Fruit fly (Drosophila melanogaster): Measurements from ENCODE around the gene CG31368.

The CG31368 gene

DNA sequence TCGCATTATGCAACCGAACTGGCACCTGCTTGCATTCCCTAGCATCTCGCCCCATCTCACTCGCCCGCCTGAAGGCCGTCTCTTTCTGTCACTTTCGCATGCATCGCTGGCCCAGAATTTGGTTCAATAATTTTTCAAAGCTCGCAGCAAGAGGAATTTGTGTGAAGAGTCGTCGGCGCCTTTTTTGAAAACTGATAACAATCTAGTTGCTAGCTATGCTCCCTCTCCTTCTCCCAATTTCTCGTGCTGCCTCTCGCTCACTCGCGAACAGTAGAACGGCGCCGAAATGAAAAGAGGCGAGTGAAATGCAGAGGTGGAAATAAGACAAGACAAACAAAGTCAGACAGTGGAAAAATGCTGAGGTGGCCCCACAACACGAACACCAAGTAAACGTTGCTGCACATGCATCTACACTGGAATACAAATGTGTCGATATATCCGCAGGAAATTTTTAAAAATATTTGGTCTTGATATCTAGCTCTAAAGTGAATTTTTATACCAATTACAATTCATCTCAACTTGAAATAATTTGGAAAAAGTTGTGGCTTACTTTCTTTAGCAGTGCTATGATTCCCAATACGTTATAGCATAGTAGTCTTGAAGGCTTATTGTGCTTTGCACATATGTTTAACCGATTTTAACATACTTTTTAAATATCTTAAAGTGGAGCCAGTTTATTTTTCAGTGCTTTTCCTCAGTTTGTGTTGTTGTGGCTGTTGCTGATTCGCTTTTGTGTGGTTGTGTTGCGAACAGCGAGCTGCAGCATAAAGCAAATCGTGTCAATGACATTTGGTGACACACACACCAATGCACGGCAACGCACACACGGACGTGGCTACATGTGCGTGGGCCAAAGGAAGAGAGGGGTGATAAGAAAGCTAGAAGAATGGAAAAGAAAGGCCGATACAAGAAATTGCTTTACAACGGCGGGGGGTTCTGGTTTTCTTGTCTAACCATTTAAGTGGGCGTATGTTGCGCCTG lies 31.4 kb upstream of the CG31368 start (continued):
- TF ChIP-seq chm (GFP tag; IDR thresholded peaks at IDR 0.05) (0 out of 2 replicates have a peak, but pooled peaks have one; percentile 10), CG8290 (GFP tag; optimal IDR thresholded peaks at IDR 0.05) (peak; percentile 66), CG8290 (tag; optimal IDR thresholded peaks at IDR 0.05) (peak in 1 of 2 experiments; percentile 26), Ets65A (GFP tag) (peak; percentile 91), CG12391 (tag; optimal IDR thresholded peaks at IDR 0.05) (peak; percentile 89), shn (GFP tag; optimal IDR thresholded peaks at IDR 0.05) (peak; percentile 79), Dp (GFP tag; optimal IDR thresholded peaks at IDR 0.05) (no peak), CG12071 (GFP tag; optimal IDR thresholded peaks at IDR 0.05) (peak; percentile 60), ssp (GFP tag; IDR thresholded peaks at IDR 0.05) (peak; percentile 66), amos (GFP tag; IDR thresholded peaks at IDR 0.05; ENCODE audit: partially characterized antibody) (no peak), CG3847 (GFP tag; IDR thresholded peaks at IDR 0.05) (0 out of 2 replicates have a peak, but pooled peaks have one; percentile 14), twi (tag; optimal IDR thresholded peaks at IDR 0.05) (peak; percentile 87), NK7.1 (GFP tag; optimal IDR thresholded peaks at IDR 0.05) (peak; percentile 42), ato (GFP tag; IDR thresholded peaks at IDR 0.05; ENCODE audit: partially characterized antibody) (no peak), CG30403 (GFP tag; optimal IDR thresholded peaks at IDR 0.05) (peak; percentile 83), CG6813 (GFP tag; optimal IDR thresholded peaks at IDR 0.05) (peak; percentile 47), CG14050 (GFP tag; IDR thresholded peaks at IDR 0.05) (no peak), CG10565 (GFP tag; optimal IDR thresholded peaks at IDR 0.05) (no peak), inv (GFP tag; IDR thresholded peaks at IDR 0.05; ENCODE audit: partially characterized antibody) (no peak), CG14710 (tag; optimal IDR thresholded peaks at IDR 0.05) (peak; percentile 94), lov (optimal IDR thresholded peaks at IDR 0.05) (no peak), lov (GFP tag; IDR thresholded peaks at IDR 0.05) (peak; percentile 56; the same call in 1 of the 3 replicates), sug (tag; optimal IDR thresholded peaks at IDR 0.05) (peak; percentile 46), CG2129 (GFP tag; IDR thresholded peaks at IDR 0.05; ENCODE audit: partially characterized antibody) (no peak), wor (GFP tag; IDR thresholded peaks at IDR 0.05) (peak; percentile 71), repo (GFP tag; optimal IDR thresholded peaks at IDR 0.05) (peak; percentile 40), CTCF (GFP tag; optimal IDR thresholded peaks at IDR 0.05) (peak; percentile 49), CG5180 (GFP tag; optimal IDR thresholded peaks at IDR 0.05) (peak; percentile 71), Pdp1 (GFP tag; optimal IDR thresholded peaks at IDR 0.05) (peak; percentile 38 to 69), croc (GFP tag; conservative IDR thresholded peaks at IDR 0.05) (peak; percentile 88), stc (GFP tag; IDR thresholded peaks at IDR 0.05) (peak; percentile 20; the same call in 1 of the 2 replicates), Lpt (GFP tag; optimal IDR thresholded peaks at IDR 0.05) (no peak), crp (GFP tag; optimal IDR thresholded peaks at IDR 0.05) (peak in 1 of 2 experiments; percentile 50), CG30020 (tag; optimal IDR thresholded peaks at IDR 0.05) (peak; percentile 63), Bgb (GFP tag; IDR thresholded peaks at IDR 0.05; ENCODE audit: partially characterized antibody) (no peak), jigr1 (GFP tag; IDR thresholded peaks at IDR 0.05) (peak; percentile 68; the same call in 2 of the 3 replicates), al (GFP tag; IDR thresholded peaks at IDR 0.05) (no peak), CG13296 (GFP tag; optimal IDR thresholded peaks at IDR 0.05) (no peak), CG10267 (tag; optimal IDR thresholded peaks at IDR 0.05) (peak; percentile 82), CG17912 (GFP tag; optimal IDR thresholded peaks at IDR 0.05) (no peak), CG18011 (GFP tag; optimal IDR thresholded peaks at IDR 0.05) (peak; percentile 7), CG13424 (tag; optimal IDR thresholded peaks at IDR 0.05) (peak; percentile 85), CG12236 (GFP tag; optimal IDR thresholded peaks at IDR 0.05) (peak; percentile 77), sob (GFP tag; IDR thresholded peaks at IDR 0.05) (no peak; the same call in 1 of the 2 replicates), CoRest (tag; optimal IDR thresholded peaks at IDR 0.05) (peak; percentile 90), Kr (GFP tag; optimal IDR thresholded peaks at IDR 0.05) (no peak), CG14965 (GFP tag; optimal IDR thresholded peaks at IDR 0.05; ENCODE audit: borderline replicate concordance) (no peak), Jarid2 (GFP tag; optimal IDR thresholded peaks at IDR 0.05) (peak; percentile 32)

All from whole organism, embryonic.